Fruit fly (Drosophila melanogaster) whole organism, adult: ENCODE results near the gene CG42740.

ENCODE experiments used
- CG11617 ChIP-seq: fragments of 200-800 bp; sonication (Bioruptor generic); optimal IDR thresholded peaks from 2 replicates; lab custom pipeline; 2017; ENCODE audit warnings: mild to moderate bottlenecking, missing biosample characterization, missing genetic modification reagents, missing genetic modification characterization
- CG12768 ChIP-seq: fragments of 200-800 bp; sonication (Bioruptor generic); optimal IDR thresholded peaks from 2 replicates; lab custom pipeline; 2017; ENCODE audit warnings: missing biosample characterization, missing genetic modification characterization, mild to moderate bottlenecking, moderate library complexity, missing genetic modification reagents
- CG14711 ChIP-seq: fragments of 200-800 bp; sonication (Bioruptor generic); optimal IDR thresholded peaks from 2 replicates; lab custom pipeline; 2018; ENCODE audit warnings: missing biosample characterization, mild to moderate bottlenecking, missing genetic modification characterization, moderate library complexity
- CG1620 ChIP-seq: fragments of 200-800 bp; sonication (Bioruptor generic); optimal IDR thresholded peaks from 2 replicates; lab custom pipeline; 2016; ENCODE audit warnings: missing biosample characterization, missing genetic modification characterization
- CG33017 ChIP-seq: fragments of 200-800 bp; sonication (Bioruptor generic); optimal IDR thresholded peaks from 2 replicates; lab custom pipeline; 2018; ENCODE audit warnings: missing biosample characterization, mild to moderate bottlenecking, missing genetic modification characterization, moderate library complexity
- CG5204 ChIP-seq: fragments of 200-800 bp; sonication (Bioruptor generic); optimal IDR thresholded peaks from 2 replicates; lab custom pipeline; 2016; ENCODE audit warnings: missing biosample characterization, missing genetic modification characterization
- CG7045 ChIP-seq: fragments of 200-800 bp; sonication (Bioruptor generic); optimal IDR thresholded peaks from 2 replicates; lab custom pipeline; 2017; ENCODE audit warnings: missing biosample characterization, mild to moderate bottlenecking, missing genetic modification characterization
- CG7101 ChIP-seq: fragments of 200-800 bp; sonication (Bioruptor generic); optimal IDR thresholded peaks from 2 replicates; lab custom pipeline; 2018; ENCODE audit warnings: missing biosample characterization, mild to moderate bottlenecking, missing genetic modification characterization, moderate library complexity
- Clk ChIP-seq: fragments of 200-800 bp; sonication (Bioruptor generic); optimal IDR thresholded peaks from 2 replicates; lab custom pipeline; 2017; ENCODE audit warnings: missing biosample characterization, missing genetic modification characterization
- Crg-1 ChIP-seq: fragments of 200-800 bp; sonication (Bioruptor generic); optimal IDR thresholded peaks from 2 replicates; lab custom pipeline; 2016; ENCODE audit warnings: missing biosample characterization, missing genetic modification characterization
- Hr96 ChIP-seq: fragments of 200-800 bp; sonication (Bioruptor generic); optimal IDR thresholded peaks from 2 replicates; lab custom pipeline; 2016; ENCODE audit warnings: missing biosample characterization, missing genetic modification characterization
- Mnt ChIP-seq: fragments of 200-800 bp; sonication (Bioruptor generic); optimal IDR thresholded peaks from 2 replicates; lab custom pipeline; 2016; ENCODE audit warnings: missing biosample characterization, mild to moderate bottlenecking, missing genetic modification characterization
- bab1 ChIP-seq: fragments of 200-800 bp; sonication (Bioruptor generic); optimal IDR thresholded peaks from 3 replicates; lab custom pipeline; 2019; ENCODE audit warnings: missing biosample characterization, mild to moderate bottlenecking, missing genetic modification characterization, moderate library complexity
- cic ChIP-seq: fragments of 200-800 bp; sonication (Bioruptor generic); optimal IDR thresholded peaks from 2 replicates; lab custom pipeline; 2017; ENCODE audit warnings: missing biosample characterization, mild to moderate bottlenecking, missing genetic modification characterization, moderate library complexity
- cnc ChIP-seq, 2 experiments: fragments of >200 bp; optimal IDR thresholded peaks; 2 replicates each; lab custom pipeline; 2017
- kay ChIP-seq: fragments of 200-800 bp; sonication (Bioruptor generic); peaks from one replicate; lab custom pipeline; 2016; ENCODE audit warnings: missing biosample characterization, missing genetic modification characterization, borderline replicate concordance
- ovo ChIP-seq: fragments of 200-800 bp; sonication (Bioruptor generic); optimal IDR thresholded peaks from 2 replicates; lab custom pipeline; 2016; ENCODE audit warnings: missing biosample characterization, missing genetic modification characterization
- pad ChIP-seq: fragments of 200-800 bp; sonication (Bioruptor generic); optimal IDR thresholded peaks from 3 replicates; lab custom pipeline; 2017; ENCODE audit warnings: missing biosample characterization, missing genetic modification characterization, mild to moderate bottlenecking, moderate library complexity, missing genetic modification reagents
- tj ChIP-seq: fragments of 200-800 bp; sonication (Bioruptor generic); optimal IDR thresholded peaks from 3 replicates; lab custom pipeline; 2017; ENCODE audit warnings: missing biosample characterization, mild to moderate bottlenecking, missing genetic modification characterization, moderate library complexity
- toe ChIP-seq: fragments of 200-800 bp; sonication (Bioruptor generic); optimal IDR thresholded peaks from 2 replicates; lab custom pipeline; 2016; ENCODE audit warnings: missing biosample characterization, missing genetic modification characterization

Gene CG42740

dm6 chr3R:30423695-30424094, 924 bp upstream of the CG42740 start, which contains the start of the genes CG15535 and mRpS18C:
CG15535 (minus strand) TSS chr3R:30423929.
mRpS18C (plus strand) TSS chr3R:30423974.
- TF ChIP-seq CG1620 (GFP tag; lab: Kevin White, UChicago) (no peak), Clk (peak; percentile 21), kay (GFP tag; lab: Kevin White, UChicago) (peak; percentile 92), cnc (optimal IDR thresholded peaks at IDR 0.05; lab: Kevin White, UChicago) (no peak), cic (GFP tag; lab: Kevin White, UChicago) (peak; percentile 23), Hr96 (GFP tag; lab: Kevin White, UChicago) (no peak), Mnt (GFP tag; lab: Kevin White, UChicago) (peak; percentile 90), Crg-1 (GFP tag; lab: Kevin White, UChicago) (no peak), CG14711 (tag; lab: Kevin White, UChicago) (no peak), tj (GFP tag; lab: Kevin White, UChicago) (no peak), CG12768 (GFP tag; lab: Kevin White, UChicago) (no peak), bab1 (GFP tag; lab: Kevin White, UChicago) (peak; percentile 46), toe (GFP tag; lab: Kevin White, UChicago) (peak; percentile 43), CG5204 (GFP tag; lab: Kevin White, UChicago) (peak; percentile 41), CG11617 (GFP tag; lab: Kevin White, UChicago) (peak; percentile 36), pad (GFP tag; lab: Kevin White, UChicago) (peak; percentile 25), ovo (GFP tag; lab: Kevin White, UChicago) (no peak), CG33017 (tag; lab: Kevin White, UChicago) (no peak), CG7045 (GFP tag; lab: Kevin White, UChicago) (no peak), CG7101 (tag; lab: Kevin White, UChicago) (peak; percentile 50)

DNA sequence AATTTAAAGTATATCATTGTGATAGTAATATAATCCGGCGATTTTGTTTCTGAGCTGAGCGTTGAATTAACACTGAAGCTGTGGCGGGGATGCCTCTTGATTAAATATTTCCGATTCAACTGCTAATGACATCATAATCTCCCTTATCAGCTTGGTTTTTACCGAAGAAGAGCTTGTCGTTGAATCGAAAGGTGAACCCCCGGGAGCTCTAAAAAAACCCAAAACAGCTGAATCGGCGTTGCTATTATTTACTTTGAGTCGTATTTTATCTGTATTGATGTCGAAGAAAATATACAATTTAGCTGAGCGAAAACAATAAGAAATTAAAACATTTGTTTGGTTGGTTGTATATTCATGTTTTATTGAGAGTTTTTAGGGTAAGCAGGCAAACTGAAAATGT, 3.6 kb downstream of the CG42740 start:
- TF ChIP-seq pad (GFP tag; lab: Kevin White, UChicago) (no peak), CG7045 (GFP tag; lab: Kevin White, UChicago) (no peak), kay (GFP tag; lab: Kevin White, UChicago) (peak; percentile 50)

dm6 chr3R:30416765-30417274, 6.0 kb downstream of the CG42740 start:
- TF ChIP-seq ovo (GFP tag; lab: Kevin White, UChicago) (no peak), CG7101 (tag; lab: Kevin White, UChicago) (no peak), CG14711 (tag; lab: Kevin White, UChicago) (no peak), Mnt (GFP tag; lab: Kevin White, UChicago) (no peak), toe (GFP tag; lab: Kevin White, UChicago) (no peak), Clk (no peak), bab1 (GFP tag; lab: Kevin White, UChicago) (no peak), pad (GFP tag; lab: Kevin White, UChicago) (no peak), cic (GFP tag; lab: Kevin White, UChicago) (no peak), Hr96 (GFP tag; lab: Kevin White, UChicago) (no peak), CG12768 (GFP tag; lab: Kevin White, UChicago) (no peak), CG5204 (GFP tag; lab: Kevin White, UChicago) (no peak), Crg-1 (GFP tag; lab: Kevin White, UChicago) (no peak), cnc (optimal IDR thresholded peaks at IDR 0.05; lab: Kevin White, UChicago) (no peak), CG1620 (GFP tag; lab: Kevin White, UChicago) (no peak), tj (GFP tag; lab: Kevin White, UChicago) (no peak), CG11617 (GFP tag; lab: Kevin White, UChicago) (no peak), CG7045 (GFP tag; lab: Kevin White, UChicago) (no peak), CG33017 (tag; lab: Kevin White, UChicago) (no peak)

- TF ChIP-seq bab1 (GFP tag; lab: Kevin White, UChicago) (peak; percentile 5), kay (GFP tag; lab: Kevin White, UChicago) (no peak)
Observed at dm6 chr3R:30413795-30414194, 9.0 kb downstream of the CG42740 start.

- TF ChIP-seq CG12768 (GFP tag; lab: Kevin White, UChicago) = no peak
- TF ChIP-seq tj (GFP tag; lab: Kevin White, UChicago) = no peak
- TF ChIP-seq pad (GFP tag; lab: Kevin White, UChicago) = no peak
- TF ChIP-seq CG7045 (GFP tag; lab: Kevin White, UChicago) = no peak
- no peak for TF ChIP-seq CG1620 (GFP tag; lab: Kevin White, UChicago)
- peak; percentile 6 for TF ChIP-seq cic (GFP tag; lab: Kevin White, UChicago)
- TF ChIP-seq bab1 (GFP tag; lab: Kevin White, UChicago) = peak; percentile 26
- TF ChIP-seq CG33017 (tag; lab: Kevin White, UChicago) = no peak
- no peak for TF ChIP-seq Mnt (GFP tag; lab: Kevin White, UChicago)
- no peak for TF ChIP-seq CG5204 (GFP tag; lab: Kevin White, UChicago)
- no peak for TF ChIP-seq CG14711 (tag; lab: Kevin White, UChicago)
- no peak for TF ChIP-seq toe (GFP tag; lab: Kevin White, UChicago)
- TF ChIP-seq CG11617 (GFP tag; lab: Kevin White, UChicago) = no peak
- TF ChIP-seq cnc (optimal IDR thresholded peaks at IDR 0.05; lab: Kevin White, UChicago) = no peak
- TF ChIP-seq Crg-1 (GFP tag; lab: Kevin White, UChicago) = no peak
Observed at dm6 chr3R:30406482-30406881, 16.3 kb downstream of the CG42740 start.

dm6 chr3R:30393909-30394308, 28.9 kb downstream of the CG42740 start:
- TF ChIP-seq CG33017 (tag; lab: Kevin White, UChicago) = no peak
- no peak for TF ChIP-seq toe (GFP tag; lab: Kevin White, UChicago)
- no peak for TF ChIP-seq CG7101 (tag; lab: Kevin White, UChicago)
- TF ChIP-seq tj (GFP tag; lab: Kevin White, UChicago) = no peak
- TF ChIP-seq pad (GFP tag; lab: Kevin White, UChicago) = no peak
- no peak for TF ChIP-seq ovo (GFP tag; lab: Kevin White, UChicago)
- no peak for TF ChIP-seq CG5204 (GFP tag; lab: Kevin White, UChicago)
- TF ChIP-seq Clk = no peak
- no peak for TF ChIP-seq Mnt (GFP tag; lab: Kevin White, UChicago)
- TF ChIP-seq CG7045 (GFP tag; lab: Kevin White, UChicago) = no peak
- no peak for TF ChIP-seq cnc (optimal IDR thresholded peaks at IDR 0.05; lab: Kevin White, UChicago)
- TF ChIP-seq Hr96 (GFP tag; lab: Kevin White, UChicago) = no peak
- TF ChIP-seq kay (GFP tag; lab: Kevin White, UChicago) = no peak
- TF ChIP-seq CG12768 (GFP tag; lab: Kevin White, UChicago) = no peak
- TF ChIP-seq CG11617 (GFP tag; lab: Kevin White, UChicago) = no peak
- no peak for TF ChIP-seq CG1620 (GFP tag; lab: Kevin White, UChicago)
- no peak for TF ChIP-seq cic (GFP tag; lab: Kevin White, UChicago)
- no peak for TF ChIP-seq CG14711 (tag; lab: Kevin White, UChicago)
- TF ChIP-seq bab1 (GFP tag; lab: Kevin White, UChicago) = no peak
- TF ChIP-seq Crg-1 (GFP tag; lab: Kevin White, UChicago) = no peak
